Fruit fly (Drosophila melanogaster) Kc167 (cell line): ENCODE measurements around the gene ssp6.

ENCODE experiments used
- Myc ChIP-seq: fragments of >200 bp; optimal IDR thresholded peaks from 2 replicates; lab custom pipeline; 2017; ENCODE audit warnings: missing external identifiers
- h ChIP-seq: fragments of >200 bp; optimal IDR thresholded peaks from 3 replicates; lab custom pipeline; 2018; ENCODE audit warnings: missing external identifiers
- insv ChIP-seq: fragments of >200 bp; optimal IDR thresholded peaks from 3 replicates; lab custom pipeline; 2018; ENCODE audit warnings: missing external identifiers
- psq ChIP-seq: fragments of >200 bp; optimal IDR thresholded peaks from 2 replicates; lab custom pipeline; 2017; ENCODE audit warnings: missing external identifiers
- ttk ChIP-seq: sonication (Bioruptor generic); optimal IDR thresholded peaks from 2 replicates; lab custom pipeline; 2017; ENCODE audit warnings: missing external identifiers

- TF ChIP-seq psq = no peak
- TF ChIP-seq ttk = no peak
- no peak for TF ChIP-seq h (lab: Kevin White, UChicago)
- no peak for TF ChIP-seq Myc (lab: Kevin White, UChicago)
- TF ChIP-seq insv (lab: Kevin White, UChicago) = no peak
Measured at dm6 chr3L:6108264-6109060, 31.9 kb downstream of the ssp6 start.
